Worm (Caenorhabditis elegans): Measurements from ENCODE around the gene C48D1.9.

C48D1.9 gene

ce11 chrIV:13240078-13240841 is 30.8 kb upstream of the C48D1.9 start, which contains the start of gene rpl-12 (continued):
- TF ChIP-seq sem-4 (tag; optimal IDR thresholded peaks at IDR 0.05), result peak; percentile 98

DNA sequence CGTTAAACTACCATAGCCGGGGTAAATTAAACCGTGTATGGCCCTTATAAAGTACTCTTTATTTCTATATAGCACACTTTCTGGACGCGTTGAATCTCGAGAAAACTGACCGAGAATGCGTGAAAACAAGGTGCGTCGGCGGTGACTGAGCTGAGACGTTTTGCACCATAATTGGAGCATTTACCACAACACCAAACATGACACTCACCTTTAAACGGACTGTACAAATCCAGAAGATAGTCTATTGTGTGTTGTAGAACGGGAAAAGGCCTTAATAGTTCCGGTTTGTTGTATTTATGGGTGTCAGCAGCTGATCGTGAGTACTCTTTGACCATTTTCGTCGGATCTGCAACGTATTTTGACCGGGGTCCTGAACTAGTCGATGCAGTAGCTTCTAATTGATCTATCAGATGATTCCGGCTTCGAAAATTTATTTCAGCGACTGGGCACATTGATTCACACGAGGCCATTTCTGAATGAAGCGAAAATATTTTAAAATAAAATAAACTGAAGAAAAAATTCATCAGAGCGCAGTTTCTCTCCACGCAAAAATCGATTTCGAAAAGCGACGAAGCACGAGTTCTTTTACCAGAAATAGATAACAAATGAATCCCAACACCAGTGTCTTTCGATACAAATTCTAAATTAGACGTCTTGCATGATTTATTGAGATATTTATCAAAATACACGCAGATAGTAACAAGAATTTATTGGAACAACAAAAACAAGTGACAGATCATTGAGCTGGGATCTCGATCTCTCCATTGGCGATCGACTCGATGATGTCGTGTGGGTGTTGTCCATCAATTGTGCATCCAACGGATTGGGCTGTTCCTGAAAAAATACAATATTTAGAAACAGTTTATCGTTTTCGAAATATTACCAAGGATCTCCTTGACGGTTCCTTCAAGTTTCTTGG is 29.7 kb upstream of the C48D1.9 start, which contains the start of gene tag-115:
TSS of gene tag-115 (minus strand) at position 472 of the 919 bp plus-strand sequence.
- TF ChIP-seq gmeb-1 (tag; optimal IDR thresholded peaks at IDR 0.05), result no peak
- peak in 1 of 2 experiments; percentile 23 for TF ChIP-seq lsy-2 (tag; optimal IDR thresholded peaks at IDR 0.05)
- no peak for TF ChIP-seq nhr-23 (tag; optimal IDR thresholded peaks at IDR 0.05)
- no peak for TF ChIP-seq unc-39 (tag; optimal IDR thresholded peaks at IDR 0.05)
- TF ChIP-seq C34F6.9 (tag; optimal IDR thresholded peaks at IDR 0.05), result peak; percentile 38
- TF ChIP-seq sma-3 (GFP tag; optimal IDR thresholded peaks at IDR 0.05), result peak; percentile 17
- TF ChIP-seq mab-5 (tag; optimal IDR thresholded peaks at IDR 0.05), result no peak
- no peak for TF ChIP-seq nhr-10 (tag; optimal IDR thresholded peaks at IDR 0.05)
- peak; percentile 1 for TF ChIP-seq nhr-21 (tag; optimal IDR thresholded peaks at IDR 0.05)
- TF ChIP-seq unc-55 (GFP tag; optimal IDR thresholded peaks at IDR 0.05), result peak; percentile 8
- TF ChIP-seq egl-27 (tag; optimal IDR thresholded peaks at IDR 0.05), result no peak
- no peak for TF ChIP-seq skn-1 (tag; optimal IDR thresholded peaks at IDR 0.05)
- TF ChIP-seq F13H6.1 (tag; optimal IDR thresholded peaks at IDR 0.05), result no peak
- peak; percentile 5 for TF ChIP-seq nhr-25 (tag; optimal IDR thresholded peaks at IDR 0.05)
- TF ChIP-seq ama-1 (optimal IDR thresholded peaks at IDR 0.05), result peak; percentile 47

- TF ChIP-seq snpc-4 (tag; optimal IDR thresholded peaks at IDR 0.05) (no peak), gmeb-1 (tag; optimal IDR thresholded peaks at IDR 0.05) (no peak), skn-1 (tag; optimal IDR thresholded peaks at IDR 0.05) (no peak), Y55F3AM.14 (GFP tag; optimal IDR thresholded peaks at IDR 0.05) (no peak), mdl-1 (tag; optimal IDR thresholded peaks at IDR 0.05) (no peak), lin-11 (tag; optimal IDR thresholded peaks at IDR 0.05) (no peak), lin-13 (GFP tag; optimal IDR thresholded peaks at IDR 0.05) (no peak), ceh-82 (tag; optimal IDR thresholded peaks at IDR 0.05) (no peak), egl-27 (tag; optimal IDR thresholded peaks at IDR 0.05) (no peak), unc-39 (tag; optimal IDR thresholded peaks at IDR 0.05) (no peak), mbf-1 (tag; optimal IDR thresholded peaks at IDR 0.05) (no peak), peb-1 (tag; optimal IDR thresholded peaks at IDR 0.05) (no peak), nhr-12 (tag; optimal IDR thresholded peaks at IDR 0.05) (no peak), aly-2 (tag; optimal IDR thresholded peaks at IDR 0.05) (no peak), mab-5 (tag; optimal IDR thresholded peaks at IDR 0.05) (no peak), lin-39 (tag; optimal IDR thresholded peaks at IDR 0.05) (no peak), nhr-77 (tag; optimal IDR thresholded peaks at IDR 0.05) (no peak), zag-1 (tag; optimal IDR thresholded peaks at IDR 0.05) (no peak), ztf-4 (tag; optimal IDR thresholded peaks at IDR 0.05) (no peak)
Measured at ce11 chrIV:13236485-13236884, 27.0 kb upstream of the C48D1.9 start, which contains the start of gene pwp-1. Gene pwp-1, minus strand, starts transcription at chrIV:13236585.

DNA sequence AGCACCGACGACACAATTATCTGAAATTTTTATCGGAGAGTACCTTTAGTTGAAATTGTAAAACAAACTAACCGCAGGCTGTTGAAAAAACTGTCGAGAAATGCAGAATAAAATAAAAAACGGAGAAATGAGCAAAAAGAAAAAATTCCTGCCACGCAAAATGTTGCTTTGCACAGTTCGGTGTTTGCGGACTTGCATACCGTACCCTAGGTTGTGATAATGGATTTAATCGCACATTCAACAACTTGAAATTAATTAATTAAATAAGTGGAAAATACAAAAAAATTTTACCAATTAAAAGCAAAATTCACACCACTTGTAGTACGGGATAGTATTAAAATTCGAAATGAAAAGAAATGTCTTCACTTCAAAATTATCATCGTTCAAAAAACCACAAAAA is 21.9 kb upstream of the C48D1.9 start:
- no peak for TF ChIP-seq mbf-1 (tag; optimal IDR thresholded peaks at IDR 0.05)
- no peak for TF ChIP-seq mab-5 (tag; optimal IDR thresholded peaks at IDR 0.05)
- no peak for TF ChIP-seq blmp-1 (tag; optimal IDR thresholded peaks at IDR 0.05; ENCODE audit: insufficient read depth)
- TF ChIP-seq snpc-4 (tag; optimal IDR thresholded peaks at IDR 0.05), result no peak
- no peak for TF ChIP-seq mdl-1 (tag; optimal IDR thresholded peaks at IDR 0.05)
- TF ChIP-seq ztf-4 (tag; optimal IDR thresholded peaks at IDR 0.05), result no peak
- TF ChIP-seq unc-62 (GFP tag; optimal IDR thresholded peaks at IDR 0.05), result no peak
- TF ChIP-seq lin-11 (tag; optimal IDR thresholded peaks at IDR 0.05), result no peak
- TF ChIP-seq aly-2 (tag; optimal IDR thresholded peaks at IDR 0.05), result no peak
- TF ChIP-seq nhr-129 (tag; optimal IDR thresholded peaks at IDR 0.05), result peak; percentile 81
- peak; percentile 88 to 98 for TF ChIP-seq lsy-2 (tag; optimal IDR thresholded peaks at IDR 0.05)
- no peak for TF ChIP-seq nhr-21 (tag; optimal IDR thresholded peaks at IDR 0.05)
- peak; percentile 9 for TF ChIP-seq fos-1 (tag; optimal IDR thresholded peaks at IDR 0.05)
- TF ChIP-seq peb-1 (tag; optimal IDR thresholded peaks at IDR 0.05), result no peak
- TF ChIP-seq Y55F3AM.14 (GFP tag; optimal IDR thresholded peaks at IDR 0.05), result no peak
- no peak for TF ChIP-seq ztf-1 (GFP tag; conservative IDR thresholded peaks at IDR 0.05)
- no peak for TF ChIP-seq ZK546.5 (tag; optimal IDR thresholded peaks at IDR 0.05)
- no peak for TF ChIP-seq ceh-82 (tag; optimal IDR thresholded peaks at IDR 0.05)
- no peak for TF ChIP-seq ama-1 (optimal IDR thresholded peaks at IDR 0.05)
- no peak for TF ChIP-seq nhr-10 (tag; optimal IDR thresholded peaks at IDR 0.05)
- peak; percentile 55 for TF ChIP-seq C34F6.9 (tag; optimal IDR thresholded peaks at IDR 0.05)
- TF ChIP-seq unc-39 (tag; optimal IDR thresholded peaks at IDR 0.05), result no peak
- no peak for TF ChIP-seq sma-9 (GFP tag; optimal IDR thresholded peaks at IDR 0.05)
- TF ChIP-seq sma-9 (tag; optimal IDR thresholded peaks at IDR 0.05), result no peak
- TF ChIP-seq gmeb-1 (tag; optimal IDR thresholded peaks at IDR 0.05), result peak; percentile 5
- TF ChIP-seq zag-1 (tag; optimal IDR thresholded peaks at IDR 0.05), result no peak
- peak; percentile 73 for TF ChIP-seq crh-2 (tag; optimal IDR thresholded peaks at IDR 0.05)
- no peak for TF ChIP-seq elt-3 (tag; optimal IDR thresholded peaks at IDR 0.05)
- no peak for TF ChIP-seq nhr-77 (tag; optimal IDR thresholded peaks at IDR 0.05)
- peak; percentile 7 for TF ChIP-seq nhr-6 (tag; optimal IDR thresholded peaks at IDR 0.05)
- no peak for TF ChIP-seq lin-39 (tag; optimal IDR thresholded peaks at IDR 0.05)
- TF ChIP-seq dmd-4 (tag; optimal IDR thresholded peaks at IDR 0.05), result no peak
